Fruit fly (Drosophila melanogaster) whole organism, embryonic: ENCODE results near the gene CG31793.

Source experiments
- ATbp ChIP-seq: fragments of 200-800 bp; sonication (Bioruptor generic); optimal IDR thresholded peaks from 2 replicates; lab custom pipeline; 2017; ENCODE audit warnings: missing biosample characterization, mild to moderate bottlenecking, missing genetic modification characterization, missing genetic modification reagents
- Awh ChIP-seq: fragments of 200-800 bp; sonication (Bioruptor generic); IDR thresholded peaks from 2 replicates; pipeline ENCODE4, ENCODE4 v1.3.6; 2022; ENCODE audit warnings: missing biosample characterization, missing genetic modification characterization
- Bdp1 ChIP-seq: fragments of 200-800 bp; sonication (Bioruptor generic); optimal IDR thresholded peaks from 3 replicates; lab custom pipeline; 2016; ENCODE audit warnings: missing biosample characterization, missing genetic modification characterization
- CG10366 ChIP-seq: fragments of 200-800 bp; sonication (Bioruptor generic); IDR thresholded peaks from 2 replicates; pipeline ENCODE4 v1.3.6; 2022; ENCODE audit warnings: missing biosample characterization, missing genetic modification characterization
- CG11456 ChIP-seq: fragments of 200-800 bp; sonication (Bioruptor generic); IDR thresholded peaks from 3 replicates; pipeline ENCODE4 v1.3.6; 2022; ENCODE audit warnings: missing biosample characterization, missing genetic modification characterization
- CG12104 ChIP-seq: fragments of 200-800 bp; sonication (Bioruptor generic); optimal IDR thresholded peaks from 3 replicates; lab custom pipeline; 2016; ENCODE audit warnings: missing biosample characterization, missing genetic modification characterization
- CG13296 ChIP-seq: fragments of 200-800 bp; sonication (Bioruptor generic); optimal IDR thresholded peaks from 3 replicates; lab custom pipeline; 2018; ENCODE audit warnings: missing biosample characterization, mild to moderate bottlenecking, missing genetic modification characterization
- CG16779 ChIP-seq: fragments of 200-800 bp; sonication (Bioruptor generic); IDR thresholded peaks from 2 replicates; pipeline ENCODE4 v1.3.6; 2022; ENCODE audit warnings: missing biosample characterization, missing genetic modification characterization
- CG16815 ChIP-seq: fragments of 200-800 bp; sonication (Bioruptor generic); optimal IDR thresholded peaks from 3 replicates; lab custom pipeline; 2017; ENCODE audit warnings: missing biosample characterization, mild to moderate bottlenecking, missing genetic modification characterization
- CG1792 ChIP-seq: fragments of 200-800 bp; sonication (Bioruptor generic); optimal IDR thresholded peaks from 2 replicates; lab custom pipeline; 2016; ENCODE audit warnings: missing biosample characterization, missing genetic modification characterization
- CG2129 ChIP-seq: fragments of 200-800 bp; sonication (Bioruptor generic); IDR thresholded peaks from 2 replicates; pipeline ENCODE4 v1.3.6; 2022; ENCODE audit warnings: missing biosample characterization, missing genetic modification characterization; ENCODE audit not compliant: partially characterized antibody
- CG3163 ChIP-seq: fragments of 200-800 bp; sonication (Bioruptor generic); optimal IDR thresholded peaks from 3 replicates; lab custom pipeline; 2016; ENCODE audit warnings: missing biosample characterization, missing genetic modification characterization
- CG32767 ChIP-seq: fragments of 200-800 bp; sonication (Bioruptor generic); IDR thresholded peaks from 2 replicates; pipeline ENCODE4 v1.3.6; 2022; ENCODE audit warnings: missing biosample characterization, missing genetic modification characterization
- CG33213 ChIP-seq: fragments of 200-800 bp; sonication (Bioruptor generic); optimal IDR thresholded peaks from 3 replicates; lab custom pipeline; 2016; ENCODE audit warnings: missing biosample characterization, missing genetic modification characterization
- CG34422 ChIP-seq: fragments of 200-800 bp; sonication (Bioruptor generic); IDR thresholded peaks from 3 replicates; pipeline ENCODE4 v1.3.6; 2022; ENCODE audit warnings: missing biosample characterization, missing genetic modification characterization
- CG4424 ChIP-seq: fragments of 200-800 bp; sonication (Bioruptor generic); optimal IDR thresholded peaks from 3 replicates; lab custom pipeline; 2016; ENCODE audit warnings: missing biosample characterization, missing genetic modification characterization
- CG5953 ChIP-seq: fragments of 200-800 bp; sonication (Bioruptor generic); IDR thresholded peaks from 2 replicates; pipeline ENCODE4 v1.3.6; 2022; ENCODE audit warnings: missing biosample characterization, missing genetic modification characterization
- CG7271 ChIP-seq: fragments of 200-800 bp; sonication (Bioruptor generic); optimal IDR thresholded peaks from 2 replicates; lab custom pipeline; 2018; ENCODE audit warnings: missing biosample characterization, mild to moderate bottlenecking, missing genetic modification characterization, moderate library complexity
- CG7928 ChIP-seq: fragments of 200-800 bp; sonication (Bioruptor generic); optimal IDR thresholded peaks from 2 replicates; lab custom pipeline; 2017; ENCODE audit warnings: missing biosample characterization, mild to moderate bottlenecking, missing genetic modification characterization
- CG7963 ChIP-seq: fragments of 200-800 bp; sonication (Bioruptor generic); IDR thresholded peaks from 3 replicates; pipeline ENCODE4 v1.3.6; 2022; ENCODE audit warnings: missing biosample characterization, missing genetic modification characterization; ENCODE audit not compliant: partially characterized antibody
- CG8359 ChIP-seq: fragments of 200-800 bp; sonication (Bioruptor generic); optimal IDR thresholded peaks from 2 replicates; lab custom pipeline; 2017; ENCODE audit warnings: missing biosample characterization, mild to moderate bottlenecking, missing genetic modification characterization, borderline replicate concordance
- CG9215 ChIP-seq: fragments of 200-800 bp; sonication (Bioruptor generic); IDR thresholded peaks from 2 replicates; pipeline ENCODE4 v1.3.6; 2022; ENCODE audit warnings: missing biosample characterization, missing genetic modification characterization
- CG9876 ChIP-seq: fragments of 200-800 bp; sonication (Bioruptor generic); optimal IDR thresholded peaks from 2 replicates; lab custom pipeline; 2016; ENCODE audit warnings: missing biosample characterization, missing genetic modification characterization
- E2f1 ChIP-seq: fragments of 200-800 bp; sonication (Bioruptor generic); IDR thresholded peaks from 2 replicates; pipeline ENCODE4 v1.3.6; 2022; ENCODE audit warnings: missing biosample characterization, missing genetic modification characterization
- Fer3 ChIP-seq: fragments of 200-800 bp; sonication (Bioruptor generic); optimal IDR thresholded peaks from 2 replicates; lab custom pipeline; 2018; ENCODE audit warnings: missing biosample characterization, mild to moderate bottlenecking, missing genetic modification characterization, moderate library complexity
- H15 ChIP-seq: fragments of 200-800 bp; sonication (Bioruptor generic); IDR thresholded peaks from 3 replicates; pipeline ENCODE4 v1.3.6; 2022; ENCODE audit warnings: missing biosample characterization, missing genetic modification characterization
- Hr51 ChIP-seq, 2 experiments: fragments of 200-800 bp; sonication (Bioruptor generic); optimal IDR thresholded peaks; 2 replicates in 1 of 2; 3 replicates in 1 of 2; lab custom pipeline; 2016 to 2018; ENCODE audit warnings: missing biosample characterization in 2 of 2, missing genetic modification characterization in 2 of 2, mild to moderate bottlenecking in 1 of 2, moderate library complexity in 1 of 2
- NK7.1 ChIP-seq: fragments of 200-800 bp; sonication (Bioruptor generic); optimal IDR thresholded peaks from 3 replicates; lab custom pipeline; 2016; ENCODE audit warnings: missing biosample characterization, missing genetic modification characterization
- Oaz ChIP-seq: fragments of 200-800 bp; sonication (Bioruptor generic); IDR thresholded peaks from 2 replicates; pipeline ENCODE4 v1.3.6; 2022; ENCODE audit warnings: missing biosample characterization, missing genetic modification characterization
- Opbp ChIP-seq: fragments of 200-800 bp; sonication (Bioruptor generic); IDR thresholded peaks from 3 replicates; pipeline ENCODE4 v1.3.6; 2022; ENCODE audit warnings: missing biosample characterization, missing genetic modification characterization; ENCODE audit not compliant: partially characterized antibody
- Tbp ChIP-seq: fragments of >200 bp; optimal IDR thresholded peaks from 2 replicates; lab custom pipeline; 2018; ENCODE audit warnings: missing biosample characterization, missing genetic modification characterization
- Trl ChIP-seq, 3 experiments: fragments of >200 bp in 2 of 3; fragments of 200-800 bp in 1 of 3; sonication (Bioruptor generic) in 1 of 3; optimal IDR thresholded peaks; 2 replicates in 1 of 3; 3 replicates in 2 of 3; lab custom pipeline; 2016 to 2017; ENCODE audit warnings: missing biosample characterization in 1 of 3, missing genetic modification characterization in 1 of 3
- Vsx1 ChIP-seq: fragments of 200-800 bp; sonication (Bioruptor generic); optimal IDR thresholded peaks from 2 replicates; lab custom pipeline; 2017; ENCODE audit warnings: missing biosample characterization, mild to moderate bottlenecking, missing genetic modification characterization, missing genetic modification reagents
- aop ChIP-seq: fragments of 200-800 bp; sonication (Bioruptor generic); IDR thresholded peaks from 2 replicates; pipeline ENCODE4 v1.3.6; 2022; ENCODE audit warnings: missing biosample characterization, missing genetic modification characterization
- bcd ChIP-seq: fragments of 200-800 bp; sonication (Bioruptor generic); optimal IDR thresholded peaks from 2 replicates; lab custom pipeline; 2017; ENCODE audit warnings: missing biosample characterization, mild to moderate bottlenecking, missing genetic modification characterization
- chm ChIP-seq: fragments of 200-800 bp; sonication (Bioruptor generic); IDR thresholded peaks from 2 replicates; pipeline ENCODE4 v1.3.6; 2022; ENCODE audit warnings: missing biosample characterization, missing genetic modification characterization
- crc ChIP-seq: fragments of 200-800 bp; sonication (Bioruptor generic); optimal IDR thresholded peaks from 2 replicates; lab custom pipeline; 2016; ENCODE audit warnings: missing biosample characterization, missing genetic modification characterization
- emc ChIP-seq: fragments of 200-800 bp; sonication (Bioruptor generic); optimal IDR thresholded peaks from 2 replicates; lab custom pipeline; 2016; ENCODE audit warnings: missing biosample characterization, missing genetic modification characterization
- ewg ChIP-seq: fragments of 200-800 bp; sonication (Bioruptor generic); optimal IDR thresholded peaks from 3 replicates; lab custom pipeline; 2017; ENCODE audit warnings: mild to moderate bottlenecking, missing biosample characterization, missing genetic modification reagents, missing genetic modification characterization
- grau ChIP-seq: fragments of 200-800 bp; optimal IDR thresholded peaks from 3 replicates; lab custom pipeline; 2019; ENCODE audit warnings: missing biosample characterization, mild to moderate bottlenecking, missing genetic modification characterization, moderate library complexity
- gro ChIP-seq: fragments of 200-800 bp; sonication (Bioruptor generic); optimal IDR thresholded peaks from 2 replicates; lab custom pipeline; 2016; ENCODE audit warnings: missing biosample characterization, missing genetic modification characterization
- gt ChIP-seq: fragments of 200-800 bp; sonication (Bioruptor generic); IDR thresholded peaks from 2 replicates; pipeline ENCODE4 v1.3.6; 2022; ENCODE audit warnings: missing biosample characterization, missing genetic modification characterization
- her ChIP-seq: fragments of 200-800 bp; sonication (Bioruptor generic); optimal IDR thresholded peaks from 2 replicates; lab custom pipeline; 2016; ENCODE audit warnings: missing biosample characterization, missing genetic modification characterization
- lilli ChIP-seq: fragments of 200-800 bp; sonication (Bioruptor generic); optimal IDR thresholded peaks from 3 replicates; lab custom pipeline; 2016; ENCODE audit warnings: missing biosample characterization, missing genetic modification characterization
- maf-S ChIP-seq: fragments of 200-800 bp; sonication (Bioruptor generic); optimal IDR thresholded peaks from 2 replicates; lab custom pipeline; 2016; ENCODE audit warnings: missing biosample characterization, missing genetic modification characterization
- nau ChIP-seq: fragments of 200-800 bp; sonication (Bioruptor generic); optimal IDR thresholded peaks from 3 replicates; lab custom pipeline; 2017; ENCODE audit warnings: missing biosample characterization, mild to moderate bottlenecking, missing genetic modification characterization, missing genetic modification reagents
- odd ChIP-seq: fragments of 200-800 bp; sonication (Bioruptor generic); optimal IDR thresholded peaks from 2 replicates; lab custom pipeline; 2017; ENCODE audit warnings: missing biosample characterization, mild to moderate bottlenecking, missing genetic modification characterization
- tll ChIP-seq, 2 experiments: fragments of 200-800 bp in 1 of 2; fragments of >200 bp in 1 of 2; sonication (Bioruptor generic) in 1 of 2; optimal IDR thresholded peaks; 2 replicates each; lab custom pipeline; 2017 to 2019; ENCODE audit warnings: missing biosample characterization in 2 of 2, missing genetic modification characterization in 2 of 2, mild to moderate bottlenecking in 1 of 2, moderate library complexity in 1 of 2
- vfl ChIP-seq: fragments of 200-800 bp; sonication (Bioruptor generic); optimal IDR thresholded peaks from 2 replicates; lab custom pipeline; 2016; ENCODE audit warnings: missing biosample characterization, missing genetic modification characterization
- wek ChIP-seq: fragments of 200-800 bp; sonication (Bioruptor generic); optimal IDR thresholded peaks from 3 replicates; lab custom pipeline; 2018; ENCODE audit warnings: missing biosample characterization, mild to moderate bottlenecking, missing genetic modification characterization, moderate library complexity

CG31793 gene

DNA sequence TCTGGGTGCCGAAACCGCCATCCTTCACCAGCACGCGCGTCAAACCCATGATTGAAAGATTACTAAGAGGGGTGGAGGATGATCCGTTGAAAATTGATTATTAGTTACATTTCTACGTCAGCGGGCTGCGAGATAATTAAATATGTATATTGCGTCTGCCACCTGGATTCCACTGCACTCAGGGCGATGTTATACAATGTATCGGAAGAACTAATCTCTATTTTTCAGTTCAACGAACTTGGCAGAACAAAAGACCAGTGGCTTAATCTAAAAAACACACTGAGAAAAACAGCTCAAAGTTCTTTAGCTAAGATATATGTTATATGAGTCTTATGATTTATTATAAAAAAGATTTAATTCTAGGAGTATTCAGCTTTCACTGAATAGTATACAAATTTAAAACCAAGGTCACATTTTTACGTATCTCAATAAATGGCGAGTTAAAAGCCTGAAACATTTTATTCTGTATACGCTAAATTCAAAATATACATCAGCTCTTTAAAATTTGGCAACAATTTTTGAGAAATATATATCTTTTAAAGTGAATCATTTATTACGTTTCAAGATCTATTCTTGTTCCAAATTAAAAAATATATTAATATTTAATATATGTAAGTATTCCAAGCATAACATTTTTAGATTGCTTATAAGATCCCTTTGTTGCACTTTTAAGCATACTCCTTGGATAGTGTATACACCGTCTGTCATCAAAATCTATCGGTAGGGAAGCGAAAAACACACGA, 49.5 kb upstream of the CG31793 start (continued):
- no peak for TF ChIP-seq CG32767 (GFP tag; lab: Robert Waterston, UW)
- no peak for TF ChIP-seq CG33213 (GFP tag; lab: Kevin White, UChicago)
- TF ChIP-seq maf-S = no peak
- TF ChIP-seq Bdp1 (GFP tag; lab: Kevin White, UChicago) = no peak
- TF ChIP-seq Oaz = no peak
- TF ChIP-seq Opbp (GFP tag; lab: Robert Waterston, UW) = no peak
- TF ChIP-seq lilli (GFP tag; lab: Kevin White, UChicago) = no peak
- TF ChIP-seq CG12104 (GFP tag; lab: Kevin White, UChicago) = no peak
- no peak for TF ChIP-seq NK7.1
- TF ChIP-seq chm = no peak
- TF ChIP-seq grau (tag; lab: Kevin White, UChicago) = peak; percentile 70
- TF ChIP-seq CG13296 (GFP tag; lab: Kevin White, UChicago) = no peak
- TF ChIP-seq CG10366 (GFP tag; lab: Robert Waterston, UW) = no peak
- TF ChIP-seq CG5953 (GFP tag; lab: Robert Waterston, UW) = no peak
- no peak for TF ChIP-seq H15 (GFP tag; lab: Robert Waterston, UW)
- no peak for TF ChIP-seq aop (GFP tag; lab: Robert Waterston, UW)
- peak; percentile 25 for TF ChIP-seq odd (GFP tag; lab: Kevin White, UChicago)
- TF ChIP-seq Awh (GFP tag; lab: Robert Waterston, UW) = no peak
- no peak for TF ChIP-seq CG2129 (GFP tag; lab: Robert Waterston, UW)
- TF ChIP-seq CG9876 (GFP tag; lab: Kevin White, UChicago) = no peak
- TF ChIP-seq nau (GFP tag; lab: Kevin White, UChicago) = no peak
- TF ChIP-seq CG16815 (GFP tag; lab: Kevin White, UChicago) = no peak
- no peak for TF ChIP-seq wek (GFP tag; lab: Kevin White, UChicago)
- no peak for TF ChIP-seq CG8359 (GFP tag; lab: Kevin White, UChicago)
- no peak for TF ChIP-seq emc (GFP tag; lab: Kevin White, UChicago)
- TF ChIP-seq CG34422 (GFP tag; lab: Robert Waterston, UW) = no peak
- no peak for TF ChIP-seq CG4424 (GFP tag; lab: Kevin White, UChicago)
- TF ChIP-seq CG1792 (GFP tag; lab: Kevin White, UChicago) = no peak
- TF ChIP-seq gro (GFP tag; lab: Kevin White, UChicago) = no peak
- no peak for TF ChIP-seq CG7963 (GFP tag; lab: Robert Waterston, UW)
- TF ChIP-seq her (GFP tag; lab: Kevin White, UChicago) = no peak
- no peak for TF ChIP-seq tll (GFP tag; optimal IDR thresholded peaks at IDR 0.05; lab: Kevin White, UChicago)
- peak; percentile 42 for TF ChIP-seq Fer3 (tag; lab: Kevin White, UChicago)
- no peak for TF ChIP-seq Vsx1 (GFP tag; lab: Kevin White, UChicago)
- no peak for TF ChIP-seq gt (GFP tag; lab: Robert Waterston, UW)
- TF ChIP-seq ewg = no peak
- no peak for TF ChIP-seq CG7928 (GFP tag; lab: Kevin White, UChicago)
- TF ChIP-seq Tbp (GFP tag; lab: Kevin White, UChicago) = no peak
- no peak for TF ChIP-seq vfl (GFP tag; lab: Kevin White, UChicago)
- TF ChIP-seq Trl (optimal IDR thresholded peaks at IDR 0.05; lab: Kevin White, UChicago) = no peak
- TF ChIP-seq Trl (GFP tag; optimal IDR thresholded peaks at IDR 0.05; lab: Kevin White, UChicago) = no peak
- no peak for TF ChIP-seq ATbp
- TF ChIP-seq Hr51 (GFP tag; optimal IDR thresholded peaks at IDR 0.05; lab: Kevin White, UChicago) = peak in 1 of 2 experiments; percentile 37
- TF ChIP-seq E2f1 (GFP tag; lab: Robert Waterston, UW) = peak; percentile 26; the same call in 1 of the 2 replicates
- no peak for TF ChIP-seq CG7271 (tag; lab: Kevin White, UChicago)
- TF ChIP-seq bcd (GFP tag; lab: Kevin White, UChicago) = no peak
- no peak for TF ChIP-seq CG16779 (GFP tag; lab: Robert Waterston, UW)
- TF ChIP-seq CG9215 (GFP tag; lab: Robert Waterston, UW) = no peak
- TF ChIP-seq CG3163 (GFP tag; lab: Kevin White, UChicago) = no peak
- TF ChIP-seq crc = no peak
- no peak for TF ChIP-seq CG11456 (GFP tag; lab: Robert Waterston, UW)
